Fruit fly (Drosophila melanogaster) whole organism, embryonic: Measurements from ENCODE around the gene CG32036.

Experiments used
- Adf1 ChIP-seq: fragments of 200-800 bp; sonication (Bioruptor generic); IDR thresholded peaks from 2 replicates; pipeline ENCODE4 v1.3.6; 2022; ENCODE audit warnings: missing biosample characterization, missing genetic modification characterization
- Asciz ChIP-seq: fragments of 200-800 bp; sonication (Bioruptor generic); optimal IDR thresholded peaks from 2 replicates; lab custom pipeline; 2017; ENCODE audit warnings: missing biosample characterization, mild to moderate bottlenecking, missing genetic modification characterization, missing genetic modification reagents
- CG10565 ChIP-seq: fragments of 200-800 bp; sonication (Bioruptor generic); optimal IDR thresholded peaks from 3 replicates; lab custom pipeline; 2016; ENCODE audit warnings: missing biosample characterization, mild to moderate bottlenecking, missing genetic modification characterization
- CG11560 ChIP-seq: fragments of 200-800 bp; sonication (Bioruptor generic); IDR thresholded peaks from 3 replicates; pipeline ENCODE4 v1.3.6; 2022; ENCODE audit warnings: missing biosample characterization, missing genetic modification characterization
- CG14050 ChIP-seq: fragments of 200-800 bp; sonication (Bioruptor generic); IDR thresholded peaks from 3 replicates; pipeline ENCODE4 v1.3.6; 2022; ENCODE audit warnings: missing biosample characterization, missing genetic modification characterization
- CG15011 ChIP-seq: fragments of 200-800 bp; sonication (Bioruptor generic); optimal IDR thresholded peaks from 3 replicates; lab custom pipeline; 2018; ENCODE audit warnings: missing biosample characterization, mild to moderate bottlenecking, missing genetic modification characterization
- CG16863 ChIP-seq: fragments of 200-800 bp; sonication (Bioruptor generic); optimal IDR thresholded peaks from 3 replicates; lab custom pipeline; 2016; ENCODE audit warnings: missing biosample characterization, missing genetic modification characterization
- CG30431 ChIP-seq: fragments of 200-800 bp; sonication (Bioruptor generic); optimal IDR thresholded peaks from 2 replicates; lab custom pipeline; 2017; ENCODE audit warnings: missing biosample characterization, missing genetic modification characterization
- CG4854 ChIP-seq: fragments of 200-800 bp; sonication (Bioruptor generic); optimal IDR thresholded peaks from 2 replicates; lab custom pipeline; 2016; ENCODE audit warnings: missing biosample characterization, missing genetic modification characterization, inconsistent platforms
- CG6683 ChIP-seq: fragments of 200-800 bp; sonication (Bioruptor generic); optimal IDR thresholded peaks from 2 replicates; lab custom pipeline; 2017; ENCODE audit warnings: missing biosample characterization, mild to moderate bottlenecking, missing genetic modification characterization, missing genetic modification reagents
- CG6689 ChIP-seq: fragments of 200-800 bp; sonication (Bioruptor generic); IDR thresholded peaks from 2 replicates; pipeline ENCODE4 v1.3.6; 2022; ENCODE audit warnings: missing biosample characterization, missing genetic modification characterization
- CG7745 ChIP-seq: fragments of 200-800 bp; sonication (Bioruptor generic); optimal IDR thresholded peaks from 2 replicates; lab custom pipeline; 2018; ENCODE audit warnings: missing biosample characterization, mild to moderate bottlenecking, missing genetic modification characterization, moderate library complexity
- CG8388 ChIP-seq: fragments of 200-800 bp; sonication (Bioruptor generic); optimal IDR thresholded peaks from 2 replicates; lab custom pipeline; 2019; ENCODE audit warnings: missing biosample characterization, mild to moderate bottlenecking, missing genetic modification characterization, moderate library complexity
- D ChIP-seq, 2 experiments: fragments of 200-800 bp in 1 of 2; fragments of >200 bp in 1 of 2; sonication (Bioruptor generic) in 1 of 2; optimal IDR thresholded peaks; 2 replicates in 1 of 2; 3 replicates in 1 of 2; lab custom pipeline; 2017; ENCODE audit warnings: mild to moderate bottlenecking in 1 of 2, missing biosample characterization in 1 of 2, missing genetic modification characterization in 1 of 2, missing genetic modification reagents in 1 of 2
- Deaf1 ChIP-seq: fragments of 200-800 bp; optimal IDR thresholded peaks from 3 replicates; lab custom pipeline; 2019; ENCODE audit warnings: missing biosample characterization, mild to moderate bottlenecking, missing genetic modification characterization, moderate library complexity
- Fer2 ChIP-seq: fragments of 200-800 bp; sonication (Bioruptor generic); optimal IDR thresholded peaks from 2 replicates; lab custom pipeline; 2018; ENCODE audit warnings: missing biosample characterization, mild to moderate bottlenecking, missing genetic modification characterization, moderate library complexity
- Fer3 ChIP-seq: fragments of 200-800 bp; sonication (Bioruptor generic); optimal IDR thresholded peaks from 2 replicates; lab custom pipeline; 2018; ENCODE audit warnings: missing biosample characterization, mild to moderate bottlenecking, missing genetic modification characterization, moderate library complexity
- GATAe ChIP-seq: fragments of 200-800 bp; sonication (Bioruptor generic); conservative IDR thresholded peaks from 2 replicates; pipeline ENCODE4 v1.3.6; 2022; ENCODE audit warnings: missing biosample characterization, missing genetic modification characterization
- H2.0 ChIP-seq: fragments of 200-800 bp; sonication (Bioruptor generic); IDR thresholded peaks from 2 replicates; pipeline ENCODE4 v1.3.6; 2022; ENCODE audit warnings: missing biosample characterization, missing genetic modification characterization
- Hmx ChIP-seq: fragments of 200-800 bp; sonication (Bioruptor generic); optimal IDR thresholded peaks from 2 replicates; lab custom pipeline; 2016; ENCODE audit warnings: missing biosample characterization, missing genetic modification characterization
- MBD-R2 ChIP-seq: fragments of 200-800 bp; sonication (Bioruptor generic); IDR thresholded peaks from 2 replicates; pipeline ENCODE4 v1.3.6; 2022; ENCODE audit warnings: missing biosample characterization, missing genetic modification characterization
- NK7.1 ChIP-seq: fragments of 200-800 bp; sonication (Bioruptor generic); optimal IDR thresholded peaks from 3 replicates; lab custom pipeline; 2016; ENCODE audit warnings: missing biosample characterization, missing genetic modification characterization
- Neu2 ChIP-seq: fragments of 200-800 bp; sonication (Bioruptor generic); optimal IDR thresholded peaks from 3 replicates; lab custom pipeline; 2016; ENCODE audit warnings: missing biosample characterization, missing genetic modification characterization, borderline replicate concordance
- Rx ChIP-seq: fragments of 200-800 bp; sonication (Bioruptor generic); IDR thresholded peaks from 2 replicates; pipeline ENCODE4 v1.3.6; 2022; ENCODE audit warnings: missing biosample characterization, missing genetic modification characterization
- Ssrp ChIP-seq: fragments of 200-800 bp; sonication (Bioruptor generic); optimal IDR thresholded peaks from 2 replicates; lab custom pipeline; 2018; ENCODE audit warnings: missing biosample characterization, mild to moderate bottlenecking, missing genetic modification characterization, moderate library complexity
- TFAM ChIP-seq: fragments of 200-800 bp; sonication (Bioruptor generic); optimal IDR thresholded peaks from 2 replicates; lab custom pipeline; 2017; ENCODE audit warnings: missing biosample characterization, missing genetic modification characterization, inconsistent platforms
- Taf1 ChIP-seq: fragments of 200-800 bp; sonication (Bioruptor generic); IDR thresholded peaks from 2 replicates; pipeline ENCODE4 v1.3.6; 2022; ENCODE audit warnings: missing biosample characterization, missing genetic modification characterization
- Vsx1 ChIP-seq: fragments of 200-800 bp; sonication (Bioruptor generic); optimal IDR thresholded peaks from 2 replicates; lab custom pipeline; 2017; ENCODE audit warnings: missing biosample characterization, mild to moderate bottlenecking, missing genetic modification characterization, missing genetic modification reagents
- Xbp1 ChIP-seq: fragments of 200-800 bp; sonication (Bioruptor generic); optimal IDR thresholded peaks from 3 replicates; lab custom pipeline; 2016; ENCODE audit warnings: missing biosample characterization, mild to moderate bottlenecking, missing genetic modification characterization
- abd-A ChIP-seq: fragments of 200-800 bp; sonication (Bioruptor generic); optimal IDR thresholded peaks from 3 replicates; lab custom pipeline; 2019; ENCODE audit warnings: missing biosample characterization, mild to moderate bottlenecking, missing genetic modification characterization, moderate library complexity
- bab2 ChIP-seq: fragments of 200-800 bp; sonication (Bioruptor generic); optimal IDR thresholded peaks from 2 replicates; lab custom pipeline; 2016; ENCODE audit warnings: missing biosample characterization, missing genetic modification characterization
- bowl ChIP-seq: fragments of 200-800 bp; sonication (Bioruptor generic); IDR thresholded peaks from 2 replicates; pipeline ENCODE4 v1.3.6; 2022; ENCODE audit warnings: missing biosample characterization, missing genetic modification characterization
- cad ChIP-seq: fragments of >200 bp; optimal IDR thresholded peaks from 2 replicates; lab custom pipeline; 2017; ENCODE audit warnings: missing biosample characterization, missing genetic modification characterization
- dm ChIP-seq: fragments of 200-800 bp; sonication (Bioruptor generic); optimal IDR thresholded peaks from 3 replicates; lab custom pipeline; 2016; ENCODE audit warnings: missing biosample characterization, missing genetic modification characterization
- dpn ChIP-seq, 2 experiments: fragments of 200-800 bp; sonication (Bioruptor generic); optimal IDR thresholded peaks; 3 replicates each; lab custom pipeline; 2016; ENCODE audit warnings: missing biosample characterization in 2 of 2, missing genetic modification characterization in 2 of 2
- gfzf ChIP-seq: fragments of 200-800 bp; sonication (Bioruptor generic); optimal IDR thresholded peaks from 2 replicates; lab custom pipeline; 2016; ENCODE audit warnings: missing biosample characterization, mild to moderate bottlenecking, missing genetic modification characterization, moderate library complexity
- gt ChIP-seq: fragments of 200-800 bp; sonication (Bioruptor generic); IDR thresholded peaks from 2 replicates; pipeline ENCODE4 v1.3.6; 2022; ENCODE audit warnings: missing biosample characterization, missing genetic modification characterization
- inv ChIP-seq: fragments of 200-800 bp; sonication (Bioruptor generic); IDR thresholded peaks from 2 replicates; pipeline ENCODE4 v1.3.6; 2022; ENCODE audit warnings: missing biosample characterization, missing genetic modification characterization; ENCODE audit not compliant: partially characterized antibody
- lbe ChIP-seq: fragments of 200-800 bp; sonication (Bioruptor generic); optimal IDR thresholded peaks from 2 replicates; lab custom pipeline; 2016; ENCODE audit warnings: missing biosample characterization, mild to moderate bottlenecking, missing genetic modification characterization
- lmd ChIP-seq: fragments of 200-800 bp; sonication (Bioruptor generic); IDR thresholded peaks from 2 replicates; pipeline ENCODE4 v1.3.6; 2022; ENCODE audit warnings: missing biosample characterization, missing genetic modification characterization
- maf-S ChIP-seq: fragments of 200-800 bp; sonication (Bioruptor generic); optimal IDR thresholded peaks from 2 replicates; lab custom pipeline; 2016; ENCODE audit warnings: missing biosample characterization, missing genetic modification characterization
- mld ChIP-seq: fragments of 200-800 bp; sonication (Bioruptor generic); IDR thresholded peaks from 3 replicates; pipeline ENCODE4 v1.3.6; 2022; ENCODE audit warnings: missing biosample characterization, missing genetic modification characterization; ENCODE audit not compliant: partially characterized antibody
- oc ChIP-seq: fragments of 200-800 bp; sonication (Bioruptor generic); optimal IDR thresholded peaks from 2 replicates; lab custom pipeline; 2018; ENCODE audit warnings: missing biosample characterization, mild to moderate bottlenecking, missing genetic modification characterization, moderate library complexity
- odd ChIP-seq: fragments of 200-800 bp; sonication (Bioruptor generic); optimal IDR thresholded peaks from 2 replicates; lab custom pipeline; 2017; ENCODE audit warnings: missing biosample characterization, mild to moderate bottlenecking, missing genetic modification characterization
- peb ChIP-seq: fragments of 200-800 bp; sonication (Bioruptor generic); IDR thresholded peaks from 2 replicates; pipeline ENCODE4 v1.3.6; 2022; ENCODE audit warnings: missing biosample characterization, missing genetic modification characterization
- ro ChIP-seq: fragments of 200-800 bp; sonication (Bioruptor generic); IDR thresholded peaks from 2 replicates; pipeline ENCODE4 v1.3.6; 2022; ENCODE audit warnings: missing biosample characterization, missing genetic modification characterization
- tin ChIP-seq: fragments of 200-800 bp; sonication (Bioruptor generic); optimal IDR thresholded peaks from 3 replicates; lab custom pipeline; 2016; ENCODE audit warnings: missing biosample characterization, missing genetic modification characterization
- ttk ChIP-seq: fragments of 200-800 bp; sonication (Bioruptor generic); IDR thresholded peaks from 2 replicates; pipeline ENCODE4 v2.1.2; 2022; ENCODE audit warnings: missing biosample characterization, missing genetic modification characterization
- unpg ChIP-seq: fragments of 200-800 bp; sonication (Bioruptor generic); optimal IDR thresholded peaks from 3 replicates; lab custom pipeline; 2018; ENCODE audit warnings: missing biosample characterization, mild to moderate bottlenecking, missing genetic modification characterization, moderate library complexity
- vvl ChIP-seq: fragments of 200-800 bp; sonication (Bioruptor generic); IDR thresholded peaks from 2 replicates; pipeline ENCODE4 v1.3.6; 2022; ENCODE audit warnings: missing biosample characterization, missing genetic modification characterization
- zfh1 ChIP-seq: fragments of 200-800 bp; sonication (Bioruptor generic); IDR thresholded peaks from 3 replicates; pipeline ENCODE4 v1.3.6; 2022; ENCODE audit warnings: missing biosample characterization, missing genetic modification characterization

The CG32036 gene

dm6 chr3L:9476829-9477228, 12.2 kb downstream of the CG32036 start, which contains the start of the genes Uch-L5 and Jarid2:
Uch-L5 (minus strand) TSS chr3L:9476965.
Jarid2 (plus strand) TSS chr3L:9477038.
- no peak; the same call in 1 of the 2 replicates for TF ChIP-seq lmd (GFP tag; lab: Robert Waterston, UW)
- no peak for TF ChIP-seq oc
- no peak for TF ChIP-seq H2.0 (GFP tag; lab: Robert Waterston, UW)
- TF ChIP-seq bab2 (GFP tag; lab: Kevin White, UChicago): peak; percentile 15
- peak; percentile 42 for TF ChIP-seq gfzf (GFP tag; lab: Kevin White, UChicago)
- TF ChIP-seq dpn (GFP tag; optimal IDR thresholded peaks at IDR 0.05; lab: Kevin White, UChicago): peak; percentile 33 to 57
- peak; percentile 43 for TF ChIP-seq CG16863
- no peak for TF ChIP-seq Fer3 (tag; lab: Kevin White, UChicago)
- peak; percentile 81 for TF ChIP-seq dm
- no peak for TF ChIP-seq CG7745 (tag; lab: Kevin White, UChicago)
- TF ChIP-seq CG4854 (GFP tag; lab: Kevin White, UChicago): peak; percentile 17
- no peak for TF ChIP-seq CG11560 (tag; lab: Robert Waterston, UW)
- TF ChIP-seq Xbp1 (GFP tag; lab: Kevin White, UChicago): peak; percentile 68
- TF ChIP-seq CG6689: no peak
- TF ChIP-seq bowl: no peak
- no peak for TF ChIP-seq CG8388 (GFP tag; lab: Kevin White, UChicago)
- TF ChIP-seq GATAe (GFP tag; lab: Robert Waterston, UW): no peak
- no peak for TF ChIP-seq Asciz (GFP tag; lab: Kevin White, UChicago)
- TF ChIP-seq inv (GFP tag; lab: Robert Waterston, UW): peak; percentile 41; the same call in 1 of the 2 replicates
- TF ChIP-seq unpg (GFP tag; lab: Kevin White, UChicago): no peak
- TF ChIP-seq CG30431 (GFP tag; lab: Kevin White, UChicago): no peak
- TF ChIP-seq Rx: peak; percentile 43; the same call in 1 of the 2 replicates
- no peak for TF ChIP-seq ttk (GFP tag; lab: Robert Waterston, UW)
- TF ChIP-seq Vsx1 (GFP tag; lab: Kevin White, UChicago): no peak
- TF ChIP-seq tin (GFP tag; lab: Kevin White, UChicago): peak; percentile 42
- TF ChIP-seq Adf1: peak; percentile 60
- TF ChIP-seq lbe (GFP tag; lab: Kevin White, UChicago): no peak
- no peak for TF ChIP-seq Hmx (GFP tag; lab: Kevin White, UChicago)
- TF ChIP-seq cad (GFP tag; lab: Kevin White, UChicago): no peak
- no peak for TF ChIP-seq Fer2 (tag; lab: Kevin White, UChicago)
- peak; percentile 10 for TF ChIP-seq Deaf1 (tag; lab: Kevin White, UChicago)
- no peak for TF ChIP-seq Ssrp (tag; lab: Kevin White, UChicago)
- TF ChIP-seq Neu2 (GFP tag; lab: Kevin White, UChicago): no peak
- TF ChIP-seq CG6683 (GFP tag; lab: Kevin White, UChicago): no peak
- no peak for TF ChIP-seq zfh1 (GFP tag; lab: Robert Waterston, UW)
- no peak for TF ChIP-seq TFAM (GFP tag; lab: Kevin White, UChicago)
- TF ChIP-seq ro (GFP tag; lab: Robert Waterston, UW): no peak
- TF ChIP-seq abd-A (tag; lab: Kevin White, UChicago): no peak
- TF ChIP-seq mld (GFP tag; lab: Robert Waterston, UW): no peak; the same call in 2 of the 3 replicates
- no peak for TF ChIP-seq CG10565
- TF ChIP-seq NK7.1 (GFP tag; lab: Kevin White, UChicago): no peak
- no peak for TF ChIP-seq Taf1
- no peak for TF ChIP-seq D (optimal IDR thresholded peaks at IDR 0.05; lab: Kevin White, UChicago)
- no peak for TF ChIP-seq D (GFP tag; optimal IDR thresholded peaks at IDR 0.05; lab: Kevin White, UChicago)
- no peak for TF ChIP-seq odd (GFP tag; lab: Kevin White, UChicago)
- peak; percentile 55 for TF ChIP-seq vvl (GFP tag; lab: Robert Waterston, UW)
- TF ChIP-seq maf-S (GFP tag; lab: Kevin White, UChicago): peak; percentile 68
- TF ChIP-seq peb (GFP tag; lab: Robert Waterston, UW): no peak
- TF ChIP-seq CG14050 (GFP tag; lab: Robert Waterston, UW): no peak
- TF ChIP-seq CG15011 (GFP tag; lab: Kevin White, UChicago): no peak
- TF ChIP-seq MBD-R2 (GFP tag; lab: Robert Waterston, UW): peak; percentile 95
- TF ChIP-seq gt (GFP tag; lab: Robert Waterston, UW): no peak
